Fruit fly (Drosophila melanogaster) whole organism, embryonic: ENCODE results near the gene CG14866.

Source experiments
- Bgb ChIP-seq: fragments of 200-800 bp; sonication (Bioruptor generic); IDR thresholded peaks from 2 replicates; pipeline ENCODE4 v1.3.6; 2022; ENCODE audit warnings: missing biosample characterization, missing genetic modification characterization; ENCODE audit not compliant: partially characterized antibody
- CG10209 ChIP-seq: fragments of 200-800 bp; sonication (Bioruptor generic); optimal IDR thresholded peaks from 3 replicates; lab custom pipeline; 2017; ENCODE audit warnings: missing biosample characterization, mild to moderate bottlenecking, missing genetic modification characterization, missing genetic modification reagents
- CG10654 ChIP-seq: fragments of 200-800 bp; sonication (Bioruptor generic); optimal IDR thresholded peaks from 2 replicates; lab custom pipeline; 2016; ENCODE audit warnings: missing biosample characterization, missing genetic modification characterization
- CG10959 ChIP-seq: fragments of 200-800 bp; sonication (Bioruptor generic); IDR thresholded peaks from 2 replicates; pipeline ENCODE4 v1.3.6; 2022; ENCODE audit warnings: missing biosample characterization, missing genetic modification characterization
- CG12219 ChIP-seq: fragments of 200-800 bp; sonication (Bioruptor generic); optimal IDR thresholded peaks from 3 replicates; lab custom pipeline; 2018; ENCODE audit warnings: missing biosample characterization, mild to moderate bottlenecking, missing genetic modification characterization
- CG12299 ChIP-seq: fragments of 200-800 bp; sonication (Bioruptor generic); optimal IDR thresholded peaks from 2 replicates; lab custom pipeline; 2018; ENCODE audit warnings: missing biosample characterization, mild to moderate bottlenecking, missing genetic modification characterization
- CG12391 ChIP-seq: fragments of 200-800 bp; sonication (Bioruptor generic); optimal IDR thresholded peaks from 3 replicates; lab custom pipeline; 2018; ENCODE audit warnings: missing biosample characterization, mild to moderate bottlenecking, missing genetic modification characterization, moderate library complexity
- CG13123 ChIP-seq: fragments of 200-800 bp; sonication (Bioruptor generic); optimal IDR thresholded peaks from 2 replicates; lab custom pipeline; 2016; ENCODE audit warnings: missing biosample characterization, missing genetic modification characterization
- CG13424 ChIP-seq: fragments of 200-800 bp; sonication (Bioruptor generic); optimal IDR thresholded peaks from 2 replicates; lab custom pipeline; 2019; ENCODE audit warnings: missing biosample characterization, mild to moderate bottlenecking, missing genetic modification characterization, moderate library complexity
- CG15479 ChIP-seq: fragments of 200-800 bp; sonication (Bioruptor generic); optimal IDR thresholded peaks from 3 replicates; lab custom pipeline; 2019; ENCODE audit warnings: missing biosample characterization, mild to moderate bottlenecking, missing genetic modification characterization, moderate library complexity
- CG1647 ChIP-seq: fragments of 200-800 bp; sonication (Bioruptor generic); optimal IDR thresholded peaks from 3 replicates; lab custom pipeline; 2016; ENCODE audit warnings: missing biosample characterization, missing genetic modification characterization
- CG17186 ChIP-seq: fragments of 200-800 bp; sonication (Bioruptor generic); optimal IDR thresholded peaks from 3 replicates; lab custom pipeline; 2017; ENCODE audit warnings: missing biosample characterization, missing genetic modification reagents, missing genetic modification characterization
- CG17568 ChIP-seq: fragments of 200-800 bp; sonication (Bioruptor generic); optimal IDR thresholded peaks from 2 replicates; lab custom pipeline; 2018; ENCODE audit warnings: missing biosample characterization, mild to moderate bottlenecking, missing genetic modification characterization, moderate library complexity
- CG30431 ChIP-seq: fragments of 200-800 bp; sonication (Bioruptor generic); optimal IDR thresholded peaks from 2 replicates; lab custom pipeline; 2017; ENCODE audit warnings: missing biosample characterization, missing genetic modification characterization
- CG3163 ChIP-seq: fragments of 200-800 bp; sonication (Bioruptor generic); optimal IDR thresholded peaks from 3 replicates; lab custom pipeline; 2016; ENCODE audit warnings: missing biosample characterization, missing genetic modification characterization
- CG4360 ChIP-seq: fragments of 200-800 bp; sonication (Bioruptor generic); IDR thresholded peaks from 2 replicates; pipeline ENCODE4 v1.3.6; 2022; ENCODE audit warnings: missing biosample characterization, missing genetic modification characterization
- CG6272 ChIP-seq: fragments of 200-800 bp; sonication (Bioruptor generic); IDR thresholded peaks from 2 replicates; pipeline ENCODE4 v1.3.6; 2022; ENCODE audit warnings: missing biosample characterization, missing genetic modification characterization
- CG6654 ChIP-seq: fragments of 200-800 bp; sonication (Bioruptor generic); optimal IDR thresholded peaks from 2 replicates; lab custom pipeline; 2017; ENCODE audit warnings: missing biosample characterization, mild to moderate bottlenecking, missing genetic modification characterization
- CG6689 ChIP-seq: fragments of 200-800 bp; sonication (Bioruptor generic); IDR thresholded peaks from 2 replicates; pipeline ENCODE4 v1.3.6; 2022; ENCODE audit warnings: missing biosample characterization, missing genetic modification characterization
- CG7357 ChIP-seq: fragments of 200-800 bp; sonication (Bioruptor generic); IDR thresholded peaks from 3 replicates; pipeline ENCODE4 v1.3.6; 2022; ENCODE audit warnings: missing biosample characterization, missing genetic modification characterization
- CG7556 ChIP-seq: fragments of 200-800 bp; sonication (Bioruptor generic); optimal IDR thresholded peaks from 2 replicates; lab custom pipeline; 2017; ENCODE audit warnings: missing biosample characterization, mild to moderate bottlenecking, missing genetic modification characterization
- Camta ChIP-seq: fragments of 200-800 bp; sonication (Bioruptor generic); optimal IDR thresholded peaks from 2 replicates; lab custom pipeline; 2016; ENCODE audit warnings: missing biosample characterization, missing genetic modification characterization
- D19A ChIP-seq: fragments of 200-800 bp; optimal IDR thresholded peaks from 3 replicates; lab custom pipeline; 2019; ENCODE audit warnings: missing biosample characterization, mild to moderate bottlenecking, missing genetic modification characterization, moderate library complexity
- Deaf1 ChIP-seq: fragments of 200-800 bp; optimal IDR thresholded peaks from 3 replicates; lab custom pipeline; 2019; ENCODE audit warnings: missing biosample characterization, mild to moderate bottlenecking, missing genetic modification characterization, moderate library complexity
- HLHmδ ChIP-seq: fragments of 200-800 bp; sonication (Bioruptor generic); optimal IDR thresholded peaks from 2 replicates; lab custom pipeline; 2018; ENCODE audit warnings: missing biosample characterization, mild to moderate bottlenecking, missing genetic modification characterization, moderate library complexity
- Hr51 ChIP-seq, 2 experiments: fragments of 200-800 bp; sonication (Bioruptor generic); optimal IDR thresholded peaks; 2 replicates in 1 of 2; 3 replicates in 1 of 2; lab custom pipeline; 2016 to 2018; ENCODE audit warnings: missing biosample characterization in 2 of 2, missing genetic modification characterization in 2 of 2, mild to moderate bottlenecking in 1 of 2, moderate library complexity in 1 of 2
- Meics ChIP-seq: fragments of 200-800 bp; sonication (Bioruptor generic); optimal IDR thresholded peaks from 2 replicates; lab custom pipeline; 2017; ENCODE audit warnings: missing biosample characterization, mild to moderate bottlenecking, missing genetic modification characterization
- NfI ChIP-seq: fragments of 200-800 bp; sonication (Bioruptor generic); optimal IDR thresholded peaks from 3 replicates; lab custom pipeline; 2018; ENCODE audit warnings: missing biosample characterization, mild to moderate bottlenecking, missing genetic modification characterization, moderate library complexity
- Scr ChIP-seq: fragments of 200-800 bp; sonication (Bioruptor generic); IDR thresholded peaks from 2 replicates; pipeline ENCODE4 v1.3.6; 2022; ENCODE audit warnings: missing biosample characterization, missing genetic modification characterization; ENCODE audit not compliant: partially characterized antibody
- Sox102F ChIP-seq: fragments of 200-800 bp; sonication (Bioruptor generic); optimal IDR thresholded peaks from 2 replicates; lab custom pipeline; 2018; ENCODE audit warnings: missing biosample characterization, mild to moderate bottlenecking, missing genetic modification characterization, moderate library complexity
- Ssrp ChIP-seq: fragments of 200-800 bp; sonication (Bioruptor generic); optimal IDR thresholded peaks from 2 replicates; lab custom pipeline; 2018; ENCODE audit warnings: missing biosample characterization, mild to moderate bottlenecking, missing genetic modification characterization, moderate library complexity
- Xrp1 ChIP-seq: fragments of 200-800 bp; sonication (Bioruptor generic); IDR thresholded peaks from 2 replicates; pipeline ENCODE4 v1.3.6; 2022; ENCODE audit warnings: missing biosample characterization, missing genetic modification characterization
- ase ChIP-seq: fragments of 200-800 bp; sonication (Bioruptor generic); IDR thresholded peaks from 3 replicates; pipeline ENCODE4 v1.3.6; 2022; ENCODE audit warnings: missing biosample characterization, missing genetic modification characterization
- bcd ChIP-seq: fragments of 200-800 bp; sonication (Bioruptor generic); optimal IDR thresholded peaks from 2 replicates; lab custom pipeline; 2017; ENCODE audit warnings: missing biosample characterization, mild to moderate bottlenecking, missing genetic modification characterization
- bigmax ChIP-seq: fragments of 200-800 bp; sonication (Bioruptor generic); optimal IDR thresholded peaks from 2 replicates; lab custom pipeline; 2018; ENCODE audit warnings: missing biosample characterization, mild to moderate bottlenecking, missing genetic modification characterization
- bsh ChIP-seq, 2 experiments: fragments of 200-800 bp; sonication (Bioruptor generic); optimal IDR thresholded peaks; 2 replicates each; lab custom pipeline; 2017 to 2018; ENCODE audit warnings: mild to moderate bottlenecking in 2 of 2, missing biosample characterization in 2 of 2, missing genetic modification characterization in 2 of 2, moderate library complexity in 1 of 2
- crol ChIP-seq: fragments of 200-800 bp; sonication (Bioruptor generic); IDR thresholded peaks from 2 replicates; pipeline ENCODE4 v1.3.6; 2022; ENCODE audit warnings: missing biosample characterization, missing genetic modification characterization
- dimm ChIP-seq: fragments of 200-800 bp; sonication (Bioruptor generic); IDR thresholded peaks from 2 replicates; pipeline ENCODE4 v1.3.6; 2022; ENCODE audit warnings: missing biosample characterization, missing genetic modification characterization
- exex ChIP-seq: fragments of 200-800 bp; sonication (Bioruptor generic); optimal IDR thresholded peaks from 4 replicates; lab custom pipeline; 2018; ENCODE audit warnings: missing biosample characterization, mild to moderate bottlenecking, missing genetic modification characterization, moderate library complexity
- gcm ChIP-seq: fragments of 200-800 bp; sonication (Bioruptor generic); optimal IDR thresholded peaks from 2 replicates; lab custom pipeline; 2019; ENCODE audit warnings: missing biosample characterization, mild to moderate bottlenecking, missing genetic modification characterization, moderate library complexity
- gem ChIP-seq: fragments of 200-800 bp; sonication (Bioruptor generic); optimal IDR thresholded peaks from 2 replicates; lab custom pipeline; 2019; ENCODE audit warnings: missing biosample characterization, mild to moderate bottlenecking, missing genetic modification characterization, moderate library complexity
- ind ChIP-seq: fragments of 200-800 bp; sonication (Bioruptor generic); optimal IDR thresholded peaks from 3 replicates; lab custom pipeline; 2016; ENCODE audit warnings: missing biosample characterization, missing genetic modification characterization
- lab ChIP-seq: fragments of 200-800 bp; sonication (Bioruptor generic); optimal IDR thresholded peaks from 3 replicates; lab custom pipeline; 2017; ENCODE audit warnings: missing biosample characterization, missing genetic modification characterization, mild to moderate bottlenecking, moderate library complexity, missing genetic modification reagents
- nmo ChIP-seq: fragments of 200-800 bp; sonication (Bioruptor generic); optimal IDR thresholded peaks from 2 replicates; lab custom pipeline; 2018; ENCODE audit warnings: missing biosample characterization, mild to moderate bottlenecking, missing genetic modification characterization, moderate library complexity
- oc ChIP-seq: fragments of 200-800 bp; sonication (Bioruptor generic); optimal IDR thresholded peaks from 2 replicates; lab custom pipeline; 2018; ENCODE audit warnings: missing biosample characterization, mild to moderate bottlenecking, missing genetic modification characterization, moderate library complexity
- tin ChIP-seq: fragments of 200-800 bp; sonication (Bioruptor generic); optimal IDR thresholded peaks from 3 replicates; lab custom pipeline; 2016; ENCODE audit warnings: missing biosample characterization, missing genetic modification characterization
- tx ChIP-seq: fragments of 200-800 bp; sonication (Bioruptor generic); optimal IDR thresholded peaks from 2 replicates; lab custom pipeline; 2016; ENCODE audit warnings: missing biosample characterization, missing genetic modification characterization
- unc-4 ChIP-seq: fragments of 200-800 bp; sonication (Bioruptor generic); IDR thresholded peaks from 2 replicates; pipeline ENCODE4 v1.3.6; 2022; ENCODE audit warnings: missing biosample characterization, missing genetic modification characterization; ENCODE audit not compliant: partially characterized antibody
- wek ChIP-seq: fragments of 200-800 bp; sonication (Bioruptor generic); optimal IDR thresholded peaks from 3 replicates; lab custom pipeline; 2018; ENCODE audit warnings: missing biosample characterization, mild to moderate bottlenecking, missing genetic modification characterization, moderate library complexity
- zen ChIP-seq: fragments of 200-800 bp; sonication (Bioruptor generic); optimal IDR thresholded peaks from 3 replicates; lab custom pipeline; 2018; ENCODE audit warnings: missing biosample characterization, mild to moderate bottlenecking, missing genetic modification characterization, moderate library complexity

Gene CG14866

dm6 chr3R:15350993-15351426, 34.7 kb downstream of the CG14866 start, which contains the start of the genes Trs33 and Tmtc4 (continued):
- TF ChIP-seq CG4360 (GFP tag; lab: Robert Waterston, UW), result peak; percentile 41; the same call in 1 of the 2 replicates
- TF ChIP-seq CG10209 (GFP tag; lab: Kevin White, UChicago), result peak; percentile 21
- no peak for TF ChIP-seq dimm (GFP tag; lab: Robert Waterston, UW)
- no peak for TF ChIP-seq CG7357 (GFP tag; lab: Robert Waterston, UW)
- TF ChIP-seq CG7556 (GFP tag; lab: Kevin White, UChicago), result peak; percentile 34
- TF ChIP-seq gcm, result peak; percentile 48
- peak; percentile 67 for TF ChIP-seq CG13424
- peak; percentile 21 for TF ChIP-seq tin
- TF ChIP-seq oc (tag; lab: Kevin White, UChicago), result peak; percentile 46
- no peak for TF ChIP-seq Hr51 (GFP tag; optimal IDR thresholded peaks at IDR 0.05; lab: Kevin White, UChicago)
- no peak for TF ChIP-seq Deaf1 (tag; lab: Kevin White, UChicago)
- TF ChIP-seq CG12219, result no peak
- peak; percentile 33; the same call in 1 of the 2 replicates for TF ChIP-seq Scr
- peak in 1 of 2 experiments; percentile 25 for TF ChIP-seq bsh (GFP tag; optimal IDR thresholded peaks at IDR 0.05; lab: Kevin White, UChicago)
- no peak for TF ChIP-seq Xrp1 (GFP tag; lab: Robert Waterston, UW)
- peak; percentile 27; the same call in 1 of the 2 replicates for TF ChIP-seq crol
- no peak for TF ChIP-seq zen
- TF ChIP-seq Ssrp (tag; lab: Kevin White, UChicago), result no peak
- no peak for TF ChIP-seq CG6689 (GFP tag; lab: Robert Waterston, UW)
- peak; percentile 52 for TF ChIP-seq nmo (GFP tag; lab: Kevin White, UChicago)
- TF ChIP-seq unc-4, result no peak
- TF ChIP-seq Meics (GFP tag; lab: Kevin White, UChicago), result peak; percentile 34
- no peak for TF ChIP-seq Sox102F (GFP tag; lab: Kevin White, UChicago)
- peak; percentile 15 for TF ChIP-seq D19A (tag; lab: Kevin White, UChicago)
- peak; percentile 3 for TF ChIP-seq NfI (GFP tag; lab: Kevin White, UChicago)
- no peak for TF ChIP-seq lab (GFP tag; lab: Kevin White, UChicago)
- TF ChIP-seq Camta, result no peak
- no peak for TF ChIP-seq CG6654 (GFP tag; lab: Kevin White, UChicago)
- TF ChIP-seq CG10959 (GFP tag; lab: Robert Waterston, UW), result no peak
- peak; percentile 67 for TF ChIP-seq gem (tag; lab: Kevin White, UChicago)
- TF ChIP-seq CG13123 (GFP tag; lab: Kevin White, UChicago), result peak; percentile 15
- peak; percentile 8 for TF ChIP-seq CG12299 (tag; lab: Kevin White, UChicago)
- TF ChIP-seq ase (GFP tag; lab: Robert Waterston, UW), result peak; percentile 37; the same call in 1 of the 3 replicates
- no peak for TF ChIP-seq CG17186
- TF ChIP-seq CG3163, result no peak
- no peak for TF ChIP-seq CG15479 (GFP tag; lab: Kevin White, UChicago)
- no peak for TF ChIP-seq Bgb
- no peak for TF ChIP-seq tx (GFP tag; lab: Kevin White, UChicago)
- TF ChIP-seq HLHmδ (GFP tag; lab: Kevin White, UChicago), result no peak
- TF ChIP-seq CG12391, result peak; percentile 72
- TF ChIP-seq wek, result peak; percentile 23
- TF ChIP-seq exex (tag; lab: Kevin White, UChicago), result peak; percentile 22
- TF ChIP-seq CG30431, result no peak
- no peak for TF ChIP-seq CG1647 (GFP tag; lab: Kevin White, UChicago)
- TF ChIP-seq CG6272 (GFP tag; lab: Robert Waterston, UW), result no peak
- peak; percentile 50 for TF ChIP-seq ind (GFP tag; lab: Kevin White, UChicago)
- TF ChIP-seq CG17568 (GFP tag; lab: Kevin White, UChicago), result no peak
- TF ChIP-seq bcd (GFP tag; lab: Kevin White, UChicago), result peak; percentile 26
- TF ChIP-seq CG10654 (GFP tag; lab: Kevin White, UChicago), result peak; percentile 20
- TF ChIP-seq bigmax (GFP tag; lab: Kevin White, UChicago), result no peak
